Worm (Caenorhabditis elegans) whole organism, L1 larva: ENCODE data around the gene Y54F10BM.21.

Experiments
- C16A3.4 ChIP-seq: fragments of 150-350 bp; optimal IDR thresholded peaks from 2 replicates; lab custom pipeline; 2014; ENCODE audit warnings: missing biosample characterization, missing genetic modification characterization
- alr-1 ChIP-seq: fragments of 200-800 bp; sonication (Bioruptor generic); optimal IDR thresholded peaks from 2 replicates; lab custom pipeline; 2018; ENCODE audit warnings: borderline replicate concordance, mild to moderate bottlenecking, missing genetic modification characterization, missing compliant biosample characterization
- ceh-8 ChIP-seq: fragments of 200-800 bp; sonication (Bioruptor generic); optimal IDR thresholded peaks from 2 replicates; lab custom pipeline; 2018; ENCODE audit warnings: mild to moderate bottlenecking, missing genetic modification characterization, moderate library complexity, missing compliant biosample characterization
- fkh-10 ChIP-seq: sonication (generic microtip); optimal IDR thresholded peaks from 2 replicates; lab custom pipeline; 2017; ENCODE audit warnings: missing biosample characterization, missing genetic modification reagents, missing genetic modification characterization
- lin-13 ChIP-seq: fragments of 150-350 bp; optimal IDR thresholded peaks from 2 replicates; lab custom pipeline; 2014; ENCODE audit warnings: missing biosample characterization, missing genetic modification reagents, missing genetic modification characterization
- lin-14 ChIP-seq: fragments of 200-800 bp; sonication (Bioruptor generic); optimal IDR thresholded peaks from 2 replicates; lab custom pipeline; 2018; ENCODE audit warnings: mild to moderate bottlenecking, missing genetic modification characterization, moderate library complexity, missing compliant biosample characterization
- mep-1 ChIP-seq: fragments of 150-350 bp; optimal IDR thresholded peaks from 2 replicates; lab custom pipeline; 2014; ENCODE audit warnings: missing biosample characterization, missing genetic modification characterization
- nhr-12 ChIP-seq: sonication (generic microtip); optimal IDR thresholded peaks from 2 replicates; lab custom pipeline; 2017; ENCODE audit warnings: missing biosample characterization, missing genetic modification characterization
- nhr-85 ChIP-seq: sonication (generic microtip); peaks from one replicate; lab custom pipeline; 2016; ENCODE audit warnings: missing genetic modification characterization, inconsistent platforms, missing compliant biosample characterization
- unc-130 ChIP-seq: fragments of 150-350 bp; optimal IDR thresholded peaks from 2 replicates; lab custom pipeline; 2017; ENCODE audit warnings: missing biosample characterization, missing genetic modification characterization, inconsistent platforms
- zag-1 ChIP-seq: fragments of 150-350 bp; optimal IDR thresholded peaks from 2 replicates; lab custom pipeline; 2014; ENCODE audit warnings: missing biosample characterization, missing genetic modification characterization

- TF ChIP-seq alr-1 (tag; lab: Kevin White, UChicago) (no peak), lin-14 (GFP tag; lab: Kevin White, UChicago) (no peak), C16A3.4 (tag; lab: Kevin White, UChicago) (no peak), ceh-8 (GFP tag; lab: Kevin White, UChicago) (no peak), unc-130 (tag; lab: Kevin White, UChicago) (no peak), lin-13 (GFP tag; lab: Kevin White, UChicago) (no peak), nhr-85 (tag; lab: Kevin White, UChicago) (no peak), mep-1 (no peak), nhr-12 (tag; lab: Kevin White, UChicago) (no peak), zag-1 (tag; lab: Kevin White, UChicago) (no peak), fkh-10 (no peak)
These were observed 14.2 kb downstream of the Y54F10BM.21 start, which contains the start of gene fbxa-219 for ce11 chrIII:2291139-2291538.
